Worm (Caenorhabditis elegans) whole organism, young adult: ENCODE results near the gene T26C5.3.

Experiments used
- C17E4.6 ChIP-seq: fragments of 200-800 bp; sonication (Bioruptor generic); IDR thresholded peaks from 2 replicates; pipeline ENCODE4 v1.3.6; 2022; ENCODE audit warnings: missing genetic modification reagents, missing genetic modification characterization, missing compliant biosample characterization
- F10E7.11 ChIP-seq: sonication (generic microtip); optimal IDR thresholded peaks from 2 replicates; lab custom pipeline; 2017; ENCODE audit warnings: mild to moderate bottlenecking, missing genetic modification characterization, moderate library complexity, missing compliant biosample characterization
- F23B12.7 ChIP-seq: sonication (generic microtip); optimal IDR thresholded peaks from 2 replicates; lab custom pipeline; 2017; ENCODE audit warnings: missing genetic modification characterization, mild to moderate bottlenecking, missing compliant biosample characterization, antibody characterized with exemption, moderate library complexity; ENCODE audit not compliant: insufficient read depth
- F33H1.4 ChIP-seq: fragments of 200-800 bp; sonication (Bioruptor generic); IDR thresholded peaks from 2 replicates; pipeline ENCODE4 v1.3.6; 2022; ENCODE audit warnings: missing genetic modification reagents, missing genetic modification characterization, missing compliant biosample characterization
- F49E8.2 ChIP-seq: sonication (generic microtip); optimal IDR thresholded peaks from 3 replicates; lab custom pipeline; 2017; ENCODE audit warnings: missing genetic modification characterization, mild to moderate bottlenecking, missing compliant biosample characterization, antibody characterized with exemption, moderate library complexity; ENCODE audit not compliant: insufficient read depth
- F52B5.7 ChIP-seq: sonication (generic microtip); optimal IDR thresholded peaks from 2 replicates; lab custom pipeline; 2016; ENCODE audit warnings: mild to moderate bottlenecking, missing genetic modification characterization, missing compliant biosample characterization
- F57C9.4 ChIP-seq: sonication (generic microtip); optimal IDR thresholded peaks from 2 replicates; lab custom pipeline; 2017; ENCODE audit warnings: mild to moderate bottlenecking, missing genetic modification characterization, missing compliant biosample characterization
- T07F8.4 ChIP-seq: sonication (generic microtip); optimal IDR thresholded peaks from 2 replicates; lab custom pipeline; 2016; ENCODE audit warnings: mild to moderate bottlenecking, missing genetic modification characterization, moderate library complexity, missing compliant biosample characterization
- T26A5.8 ChIP-seq: sonication (generic microtip); optimal IDR thresholded peaks from 2 replicates; lab custom pipeline; 2016; ENCODE audit warnings: missing genetic modification characterization, missing compliant biosample characterization
- Y67H2A.10 ChIP-seq: fragments of 200-800 bp; sonication (Bioruptor generic); conservative IDR thresholded peaks from 2 replicates; pipeline ENCODE4 v1.3.6; 2022; ENCODE audit warnings: missing genetic modification reagents, missing genetic modification characterization, missing compliant biosample characterization
- cebp-1 ChIP-seq, 2 experiments: fragments of 200-800 bp in 1 of 2; sonication (Bioruptor generic) in 1 of 2; sonication (generic microtip) in 1 of 2; IDR thresholded peaks in 1 of 2; optimal IDR thresholded peaks in 1 of 2; 2 replicates each; pipeline versions ENCODE4 v1.3.6 to Lab custom; 2017 to 2022; ENCODE audit warnings: missing compliant biosample characterization in 2 of 2, missing genetic modification characterization in 2 of 2, mild to moderate bottlenecking in 1 of 2, missing genetic modification reagents in 1 of 2, moderate library complexity in 1 of 2
- ceh-27 ChIP-seq: fragments of 200-800 bp; sonication (Bioruptor generic); optimal IDR thresholded peaks from 2 replicates; lab custom pipeline; 2018; ENCODE audit warnings: mild to moderate bottlenecking, missing genetic modification characterization, moderate library complexity, missing compliant biosample characterization
- ceh-91 ChIP-seq: fragments of 200-800 bp; sonication (Bioruptor generic); IDR thresholded peaks from 2 replicates; pipeline ENCODE4 v1.3.6; 2022; ENCODE audit warnings: missing genetic modification reagents, missing genetic modification characterization, missing compliant biosample characterization
- die-1 ChIP-seq: sonication (generic microtip); optimal IDR thresholded peaks from 2 replicates; lab custom pipeline; 2016; ENCODE audit warnings: missing genotype, mild to moderate bottlenecking, missing genetic modification characterization, missing compliant biosample characterization
- dox-1 ChIP-seq: fragments of 200-800 bp; sonication (Bioruptor generic); IDR thresholded peaks from 2 replicates; pipeline ENCODE4 v1.3.6; 2022; ENCODE audit warnings: missing genetic modification reagents, missing genetic modification characterization, missing compliant biosample characterization
- dpff-1 ChIP-seq: sonication (generic microtip); optimal IDR thresholded peaks from 2 replicates; lab custom pipeline; 2017; ENCODE audit warnings: mild to moderate bottlenecking, missing genetic modification characterization, missing compliant biosample characterization
- efl-1 ChIP-seq: fragments of 150-350 bp; optimal IDR thresholded peaks from 2 replicates; lab custom pipeline; 2014; ENCODE audit warnings: missing biosample characterization, missing genetic modification reagents, missing genetic modification characterization
- egl-44 ChIP-seq: fragments of 200-800 bp; sonication (Bioruptor generic); IDR thresholded peaks from 2 replicates; pipeline ENCODE4 v1.3.6; 2022; ENCODE audit warnings: missing genetic modification reagents, missing genetic modification characterization, missing compliant biosample characterization
- hlh-12 ChIP-seq: sonication (generic microtip); optimal IDR thresholded peaks from 2 replicates; lab custom pipeline; 2016; ENCODE audit warnings: missing genetic modification characterization, missing compliant biosample characterization
- hmg-20 ChIP-seq: fragments of 200-800 bp; sonication (Bioruptor generic); IDR thresholded peaks from 2 replicates; pipeline ENCODE4 v1.3.6; 2022; ENCODE audit warnings: missing genetic modification reagents, missing genetic modification characterization, missing compliant biosample characterization
- hrde-1 ChIP-seq: sonication (generic microtip); optimal IDR thresholded peaks from 2 replicates; lab custom pipeline; 2016; ENCODE audit warnings: missing genetic modification characterization, mild to moderate bottlenecking, missing compliant biosample characterization, moderate library complexity, missing genotype, missing genetic modification reagents, borderline replicate concordance
- hsf-1 ChIP-seq: fragments of 200-800 bp; sonication (Bioruptor generic); IDR thresholded peaks from 2 replicates; pipeline ENCODE4 v1.3.6; 2022; ENCODE audit warnings: missing genetic modification reagents, missing genetic modification characterization, missing compliant biosample characterization
- lin-26 ChIP-seq: fragments of 200-800 bp; sonication (Bioruptor generic); IDR thresholded peaks from 2 replicates; pipeline ENCODE4 v1.3.6; 2022; ENCODE audit warnings: missing genetic modification reagents, missing genetic modification characterization, missing compliant biosample characterization
- lin-40 ChIP-seq: sonication (generic microtip); optimal IDR thresholded peaks from 2 replicates; lab custom pipeline; 2016; ENCODE audit warnings: missing genetic modification characterization, mild to moderate bottlenecking, missing compliant biosample characterization, missing genotype, missing genetic modification reagents
- madf-10 ChIP-seq: sonication (generic microtip); optimal IDR thresholded peaks from 2 replicates; lab custom pipeline; 2016; ENCODE audit warnings: mild to moderate bottlenecking, missing genetic modification characterization, missing compliant biosample characterization
- madf-8 ChIP-seq: fragments of 200-800 bp; sonication (Bioruptor generic); conservative IDR thresholded peaks from 2 replicates; pipeline ENCODE4 v1.3.6; 2022; ENCODE audit warnings: missing genetic modification reagents, missing genetic modification characterization, missing compliant biosample characterization
- mel-28 ChIP-seq: sonication (generic microtip); optimal IDR thresholded peaks from 2 replicates; lab custom pipeline; 2016; ENCODE audit warnings: borderline replicate concordance, mild to moderate bottlenecking, missing genetic modification characterization, missing compliant biosample characterization
- nfya-1 ChIP-seq: sonication (generic microtip); optimal IDR thresholded peaks from 2 replicates; lab custom pipeline; 2017; ENCODE audit warnings: antibody characterized with exemption, missing compliant biosample characterization, missing genetic modification characterization, borderline replicate concordance; ENCODE audit not compliant: insufficient read depth
- nfya-2 ChIP-seq: fragments of 200-800 bp; sonication (Bioruptor generic); IDR thresholded peaks from 2 replicates; pipeline ENCODE4 v1.3.6; 2022; ENCODE audit warnings: missing genetic modification reagents, missing genetic modification characterization, missing compliant biosample characterization
- nhr-120 ChIP-seq: fragments of 200-800 bp; sonication (Bioruptor generic); IDR thresholded peaks from 2 replicates; pipeline ENCODE4 v1.3.6; 2022; ENCODE audit warnings: missing genetic modification characterization, missing compliant biosample characterization
- nhr-179 ChIP-seq: sonication (generic microtip); optimal IDR thresholded peaks from 2 replicates; lab custom pipeline; 2016; ENCODE audit warnings: mild to moderate bottlenecking, missing genetic modification characterization, missing compliant biosample characterization
- sdz-38 ChIP-seq: sonication (generic microtip); optimal IDR thresholded peaks from 2 replicates; lab custom pipeline; 2016; ENCODE audit warnings: missing genotype, missing genetic modification characterization, missing compliant biosample characterization
- sea-2 ChIP-seq: fragments of 200-800 bp; sonication (Bioruptor generic); IDR thresholded peaks from 2 replicates; pipeline ENCODE4 v1.3.6; 2022; ENCODE audit warnings: missing genetic modification characterization, missing compliant biosample characterization
- tlf-1 ChIP-seq: fragments of 200-800 bp; sonication (Bioruptor generic); optimal IDR thresholded peaks from 2 replicates; lab custom pipeline; 2018; ENCODE audit warnings: mild to moderate bottlenecking, missing genetic modification characterization, missing compliant biosample characterization
- unc-62 ChIP-seq: fragments of 150-350 bp; optimal IDR thresholded peaks from 2 replicates; lab custom pipeline; 2014; ENCODE audit warnings: missing biosample characterization, missing genetic modification reagents, missing genetic modification characterization
- zfh-2 ChIP-seq: fragments of 200-800 bp; sonication (Bioruptor generic); conservative IDR thresholded peaks from 2 replicates; pipeline ENCODE4 v1.3.6; 2022; ENCODE audit warnings: missing genetic modification reagents, missing genetic modification characterization, missing compliant biosample characterization
- ztf-22 ChIP-seq: fragments of 200-800 bp; sonication (Bioruptor generic); optimal IDR thresholded peaks from 2 replicates; lab custom pipeline; 2018; ENCODE audit warnings: mild to moderate bottlenecking, missing genetic modification characterization, moderate library complexity, missing compliant biosample characterization
- ztf-6 ChIP-seq: fragments of 200-800 bp; sonication (Bioruptor generic); IDR thresholded peaks from 2 replicates; pipeline ENCODE4 v1.3.6; 2022; ENCODE audit warnings: missing genetic modification reagents, missing genetic modification characterization, missing compliant biosample characterization

Gene T26C5.3

DNA sequence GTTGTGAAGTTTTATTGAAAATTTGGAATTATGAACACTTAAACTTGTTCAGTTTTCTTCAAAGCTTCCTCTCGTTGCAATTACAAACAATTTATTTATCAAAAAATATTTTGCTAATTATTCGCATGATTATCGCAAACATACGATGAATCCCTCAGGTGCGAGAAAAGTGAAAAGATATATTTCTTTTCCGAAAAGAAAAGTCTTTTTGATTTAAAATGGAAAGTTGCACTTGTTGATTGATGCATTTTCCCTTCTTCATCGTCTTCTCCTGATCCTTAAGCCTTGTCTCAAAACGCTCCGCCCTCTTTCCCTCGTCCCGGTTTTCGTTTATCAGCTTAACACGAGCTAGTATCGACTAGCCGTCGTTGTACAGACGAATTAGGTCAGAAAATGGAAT, 3.9 kb upstream of the T26C5.3 start (continued):
- TF ChIP-seq hrde-1 (tag; lab: Kevin White, UChicago), result no peak
- TF ChIP-seq T26A5.8 (tag; lab: Kevin White, UChicago), result no peak
- no peak for TF ChIP-seq tlf-1
- TF ChIP-seq madf-8, result no peak

ce11 chrII:9232923-9233322, 3.5 kb upstream of the T26C5.3 start, which contains the start of gene T26C5.2:
TSS of gene T26C5.2 (plus strand) at chrII:9233223.
- TF ChIP-seq lin-40 (tag; lab: Kevin White, UChicago) (no peak), C17E4.6 (no peak), die-1 (tag; lab: Kevin White, UChicago) (no peak), nfya-1 (no peak), zfh-2 (GFP tag; lab: Robert Waterston, UW) (no peak), hlh-12 (no peak), F33H1.4 (GFP tag; lab: Robert Waterston, UW) (no peak), F49E8.2 (tag; lab: Kevin White, UChicago) (no peak), hrde-1 (tag; lab: Kevin White, UChicago) (no peak), hsf-1 (GFP tag; lab: Robert Waterston, UW) (no peak), ztf-22 (no peak), madf-10 (tag; lab: Kevin White, UChicago) (no peak), ztf-6 (GFP tag; lab: Robert Waterston, UW) (no peak), dox-1 (GFP tag; lab: Robert Waterston, UW) (no peak), F52B5.7 (no peak), nfya-2 (no peak), sea-2 (GFP tag; lab: Robert Waterston, UW) (no peak)
- TF ChIP-seq, all 124 proteins: peak for 0

DNA sequence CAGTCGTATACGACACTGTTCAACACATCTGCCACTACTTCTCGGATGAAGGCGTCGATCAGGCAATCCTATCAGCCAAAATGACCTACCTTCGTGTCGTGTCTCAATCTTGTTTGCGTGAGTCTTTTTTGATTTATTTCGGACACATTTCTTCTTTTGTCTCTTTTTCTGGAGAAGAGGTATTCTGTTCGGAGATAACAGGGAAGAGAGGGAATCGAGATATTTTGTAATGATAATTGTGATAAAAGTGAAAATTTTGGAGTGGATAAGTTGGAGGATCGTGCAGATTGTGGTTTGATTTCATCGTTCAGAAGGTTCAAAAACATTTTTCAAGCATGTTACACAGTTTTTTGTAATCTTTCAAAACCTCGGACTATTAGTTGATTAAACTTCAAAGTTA, 2.6 kb upstream of the T26C5.3 start:
- TF ChIP-seq ztf-22 (no peak), F57C9.4 (tag; lab: Kevin White, UChicago) (no peak), hmg-20 (GFP tag; lab: Robert Waterston, UW) (no peak), unc-62 (GFP tag; lab: Kevin White, UChicago) (no peak), nhr-179 (no peak), nfya-1 (no peak)

DNA sequence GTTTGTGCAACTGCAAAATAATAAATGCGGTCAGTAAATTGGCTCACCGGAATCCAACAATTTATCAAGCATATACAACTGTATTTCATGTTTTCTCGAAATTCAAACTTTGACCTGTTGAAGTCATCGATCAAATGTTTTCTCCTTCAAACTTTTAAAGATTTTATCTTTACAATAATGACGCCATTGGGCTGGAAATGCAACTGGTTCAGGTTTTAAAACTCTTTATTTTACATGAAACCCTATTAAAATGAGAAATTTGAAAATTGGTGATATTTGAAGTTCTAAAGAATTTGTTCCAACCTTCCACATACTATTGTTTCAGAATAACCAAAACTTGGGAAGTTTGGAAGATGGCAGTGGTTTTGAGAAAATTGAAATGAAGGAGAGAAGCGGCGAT, 589 bp downstream of the T26C5.3 start:
- TF ChIP-seq lin-40 (tag; lab: Kevin White, UChicago) (no peak), lin-26 (GFP tag; lab: Robert Waterston, UW) (no peak), egl-44 (GFP tag; lab: Robert Waterston, UW) (no peak), efl-1 (GFP tag; lab: Kevin White, UChicago) (no peak), dpff-1 (tag; lab: Kevin White, UChicago) (no peak), ztf-22 (no peak), F23B12.7 (tag; lab: Kevin White, UChicago) (no peak), cebp-1 (GFP tag; IDR thresholded peaks at IDR 0.05; lab: Robert Waterston, UW) (no peak), cebp-1 (tag; optimal IDR thresholded peaks at IDR 0.05; lab: Kevin White, UChicago) (no peak), sdz-38 (tag; lab: Kevin White, UChicago) (no peak), nhr-120 (GFP tag; lab: Robert Waterston, UW) (no peak), T07F8.4 (tag; lab: Kevin White, UChicago) (no peak), ceh-27 (GFP tag; lab: Kevin White, UChicago) (no peak), F10E7.11 (tag; lab: Kevin White, UChicago) (no peak), ceh-91 (GFP tag; lab: Robert Waterston, UW) (no peak), mel-28 (tag; lab: Kevin White, UChicago) (no peak), Y67H2A.10 (GFP tag; lab: Robert Waterston, UW) (no peak)
